Worm (Caenorhabditis elegans): ENCODE measurements around the gene nlp-101.

nlp-101 gene

DNA sequence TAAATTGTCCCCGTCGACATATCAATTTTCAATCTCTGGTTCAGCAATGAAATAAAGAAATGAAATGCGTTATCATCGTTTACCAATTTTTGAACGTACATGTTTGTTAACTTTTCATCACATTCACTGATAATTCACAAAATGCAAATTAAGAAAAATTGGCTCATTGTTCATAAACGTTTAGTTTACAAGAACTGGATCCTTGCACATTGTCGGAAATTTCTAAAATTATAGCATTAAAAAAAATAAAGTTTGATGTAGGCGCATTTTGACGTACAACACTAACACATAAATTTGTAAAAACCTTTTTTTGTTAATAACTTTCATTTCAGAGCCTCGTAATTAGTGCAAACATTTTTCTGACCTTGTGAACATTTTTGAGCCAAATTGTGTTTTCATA lies 39.0 kb upstream of the nlp-101 start, which contains the start of gene gpx-7:
Gene gpx-7, minus strand, starts transcription at position 101 of the 400 bp plus-strand sequence.
- TF ChIP-seq athp-1 (tag; optimal IDR thresholded peaks at IDR 0.05) = no peak
- TF ChIP-seq nhr-80 (tag; optimal IDR thresholded peaks at IDR 0.05) = peak; percentile 34

DNA sequence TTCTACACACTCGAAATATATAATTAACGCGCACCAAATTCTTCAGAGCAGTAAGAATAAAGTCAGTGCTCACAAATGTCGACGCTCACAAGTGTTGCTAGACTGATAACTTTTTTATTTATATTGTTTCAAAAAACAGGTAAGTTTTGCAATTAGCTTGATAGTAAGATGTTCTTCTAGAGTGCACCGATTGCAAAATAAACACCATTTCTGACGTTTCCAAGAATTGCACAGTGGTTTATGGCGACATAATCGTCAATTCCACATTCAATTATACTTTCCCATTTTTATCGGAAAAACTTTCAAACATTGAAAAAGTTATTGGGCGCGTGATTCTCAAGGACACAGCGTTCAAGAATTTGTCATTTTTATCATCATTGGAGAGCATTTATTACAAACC lies 38.3 kb upstream of the nlp-101 start:
- no peak for TF ChIP-seq nhr-27 (tag; optimal IDR thresholded peaks at IDR 0.05)
- no peak for TF ChIP-seq ztf-3 (GFP tag; optimal IDR thresholded peaks at IDR 0.05)
- TF ChIP-seq ceh-100 (GFP tag; IDR thresholded peaks at IDR 0.05) = no peak
- no peak for TF ChIP-seq ceh-58 (GFP tag; IDR thresholded peaks at IDR 0.05)
- no peak for TF ChIP-seq lag-1 (GFP tag; IDR thresholded peaks at IDR 0.05)
- no peak for TF ChIP-seq C17E4.6 (GFP tag; IDR thresholded peaks at IDR 0.05)
- TF ChIP-seq nhr-80 (tag; optimal IDR thresholded peaks at IDR 0.05) = peak; percentile 15

DNA sequence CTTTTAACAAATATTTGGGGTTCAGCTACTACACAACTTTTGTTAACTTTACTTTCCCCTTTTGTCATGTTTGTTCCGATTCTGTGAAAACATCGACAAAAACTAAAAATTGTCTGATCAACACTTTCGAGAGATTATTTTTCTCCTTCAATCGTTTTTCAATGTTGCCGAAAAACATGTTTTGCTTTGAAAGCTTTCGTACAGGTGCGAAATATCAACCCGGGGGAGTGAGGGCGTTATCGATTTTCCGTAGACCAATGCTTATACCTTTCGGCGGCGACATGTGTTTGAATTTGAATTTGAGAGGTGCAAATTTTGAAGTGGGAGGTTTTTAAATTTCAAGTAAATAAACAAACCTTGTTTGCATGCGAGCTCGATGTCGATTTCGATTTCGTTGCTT lies 30.3 kb upstream of the nlp-101 start:
- TF ChIP-seq sea-2 (GFP tag; IDR thresholded peaks at IDR 0.05) = no peak
- TF ChIP-seq Y56A3A.18 (GFP tag; IDR thresholded peaks at IDR 0.05) = no peak
- TF ChIP-seq lsl-1 (GFP tag; optimal IDR thresholded peaks at IDR 0.05) = no peak
- TF ChIP-seq Y79H2A.3 (GFP tag; conservative IDR thresholded peaks at IDR 0.05) = no peak
- TF ChIP-seq madf-8 (GFP tag; conservative IDR thresholded peaks at IDR 0.05) = no peak
- no peak for TF ChIP-seq hsf-1 (GFP tag; IDR thresholded peaks at IDR 0.05)
- no peak for TF ChIP-seq dox-1 (GFP tag; IDR thresholded peaks at IDR 0.05)
- TF ChIP-seq let-526 (GFP tag; IDR thresholded peaks at IDR 0.05) = no peak
- TF ChIP-seq unc-130 (GFP tag; optimal IDR thresholded peaks at IDR 0.05) = no peak
- TF ChIP-seq ekl-4 (GFP tag; IDR thresholded peaks at IDR 0.05) = no peak
- no peak for TF ChIP-seq xnd-1 (tag; optimal IDR thresholded peaks at IDR 0.05)
- TF ChIP-seq athp-1 (tag; optimal IDR thresholded peaks at IDR 0.05) = no peak
- no peak for TF ChIP-seq Y67H2A.10 (GFP tag; conservative IDR thresholded peaks at IDR 0.05)
- TF ChIP-seq hmg-1.2 (GFP tag; IDR thresholded peaks at IDR 0.05) = no peak
- no peak for TF ChIP-seq tbx-9 (tag; optimal IDR thresholded peaks at IDR 0.05; ENCODE audit: borderline replicate concordance)
- TF ChIP-seq F37B4.10 (GFP tag; IDR thresholded peaks at IDR 0.05) = no peak

DNA sequence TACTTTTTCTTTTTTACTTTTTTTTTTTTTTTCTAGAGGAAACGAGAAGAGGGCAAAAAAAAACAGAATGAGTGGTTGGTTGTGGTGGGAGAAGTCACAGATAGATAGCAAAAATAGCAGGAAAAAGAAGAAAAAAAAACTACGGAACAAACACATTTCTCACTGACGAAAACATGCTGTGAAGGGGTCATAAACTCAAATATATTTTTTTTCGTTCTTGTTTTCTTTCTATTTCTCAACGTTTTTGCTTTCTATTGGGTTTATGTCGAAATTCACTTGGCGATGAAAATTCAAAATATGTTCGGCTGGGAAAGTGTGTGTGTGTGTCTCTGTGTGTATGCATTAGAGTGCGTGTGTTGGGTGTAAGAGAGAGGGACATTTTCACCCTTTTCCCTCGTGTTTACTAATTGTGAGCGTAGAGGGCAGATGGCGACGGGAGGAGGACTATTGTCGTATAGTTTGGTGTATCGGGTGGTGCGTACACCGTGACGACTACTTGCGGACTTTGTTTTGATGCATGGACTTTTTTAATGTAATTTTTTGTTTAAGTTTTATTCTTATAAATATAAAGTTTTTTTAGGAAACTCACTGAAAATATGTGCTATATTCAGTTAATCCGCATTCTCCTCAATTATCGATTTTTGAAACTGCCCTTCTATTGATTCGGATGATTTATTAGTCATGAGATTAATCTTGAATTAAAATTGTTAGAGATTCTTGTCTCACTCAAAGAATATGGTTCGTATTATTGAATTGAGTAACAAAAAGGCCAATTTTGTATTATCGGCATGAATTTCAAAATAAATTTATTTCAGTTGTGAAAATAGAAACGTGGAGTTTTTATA lies 29.1 kb upstream of the nlp-101 start:
- TF ChIP-seq attf-5 (GFP tag; optimal IDR thresholded peaks at IDR 0.05) (peak; percentile 48), mel-28 (tag; optimal IDR thresholded peaks at IDR 0.05; ENCODE audit: borderline replicate concordance) (no peak), madf-3 (GFP tag; IDR thresholded peaks at IDR 0.05) (no peak), ceh-58 (GFP tag; IDR thresholded peaks at IDR 0.05) (no peak), lir-1 (GFP tag; conservative IDR thresholded peaks at IDR 0.05) (no peak), hrde-1 (tag; optimal IDR thresholded peaks at IDR 0.05; ENCODE audit: borderline replicate concordance) (no peak), let-607 (tag; optimal IDR thresholded peaks at IDR 0.05) (no peak), F33H1.4 (GFP tag; IDR thresholded peaks at IDR 0.05) (no peak), aptf-2 (GFP tag; conservative IDR thresholded peaks at IDR 0.05) (no peak), ceh-79 (tag; optimal IDR thresholded peaks at IDR 0.05) (no peak), F55B11.4 (tag; optimal IDR thresholded peaks at IDR 0.05; ENCODE audit: borderline replicate concordance, insufficient read depth) (no peak), hlh-26 (GFP tag; conservative IDR thresholded peaks at IDR 0.05) (no peak), F57C9.4 (tag; optimal IDR thresholded peaks at IDR 0.05) (no peak), athp-1 (tag; optimal IDR thresholded peaks at IDR 0.05) (no peak), madf-8 (GFP tag; conservative IDR thresholded peaks at IDR 0.05) (no peak), unc-62 (GFP tag; optimal IDR thresholded peaks at IDR 0.05) (no peak), egrh-3 (GFP tag; IDR thresholded peaks at IDR 0.05) (no peak), Y56A3A.18 (GFP tag; IDR thresholded peaks at IDR 0.05) (no peak), let-526 (GFP tag; IDR thresholded peaks at IDR 0.05) (0 out of 2 replicates have a peak, but pooled peaks have one; percentile 32), ztf-3 (GFP tag; optimal IDR thresholded peaks at IDR 0.05) (no peak), C17E4.6 (GFP tag; IDR thresholded peaks at IDR 0.05) (no peak), nhr-80 (tag; optimal IDR thresholded peaks at IDR 0.05) (peak; percentile 33), lin-40 (tag; optimal IDR thresholded peaks at IDR 0.05) (peak; percentile 8), zim-3 (tag; optimal IDR thresholded peaks at IDR 0.05) (no peak), snpc-1.3 (tag; optimal IDR thresholded peaks at IDR 0.05; ENCODE audit: insufficient read depth) (no peak), mcd-1 (GFP tag; IDR thresholded peaks at IDR 0.05) (no peak), ceh-100 (GFP tag; IDR thresholded peaks at IDR 0.05) (no peak)
